Fruit fly (Drosophila melanogaster) whole organism, embryonic: ENCODE data around the gene syd.

Source experiments
- Bdp1 ChIP-seq: fragments of 200-800 bp; sonication (Bioruptor generic); optimal IDR thresholded peaks from 3 replicates; lab custom pipeline; 2016; ENCODE audit warnings: missing biosample characterization, missing genetic modification characterization
- CG10209 ChIP-seq: fragments of 200-800 bp; sonication (Bioruptor generic); optimal IDR thresholded peaks from 3 replicates; lab custom pipeline; 2017; ENCODE audit warnings: missing biosample characterization, mild to moderate bottlenecking, missing genetic modification characterization, missing genetic modification reagents
- CG10274 ChIP-seq: fragments of 200-800 bp; sonication (Bioruptor generic); optimal IDR thresholded peaks from 3 replicates; lab custom pipeline; 2017; ENCODE audit warnings: missing biosample characterization, mild to moderate bottlenecking, missing genetic modification characterization
- CG11398 ChIP-seq: fragments of 200-800 bp; sonication (Bioruptor generic); optimal IDR thresholded peaks from 2 replicates; lab custom pipeline; 2016; ENCODE audit warnings: missing biosample characterization, missing genetic modification characterization
- CG11504 ChIP-seq: fragments of 200-800 bp; sonication (Bioruptor generic); optimal IDR thresholded peaks from 3 replicates; lab custom pipeline; 2019; ENCODE audit warnings: missing biosample characterization, mild to moderate bottlenecking, missing genetic modification characterization, moderate library complexity
- CG13424 ChIP-seq: fragments of 200-800 bp; sonication (Bioruptor generic); optimal IDR thresholded peaks from 2 replicates; lab custom pipeline; 2019; ENCODE audit warnings: missing biosample characterization, mild to moderate bottlenecking, missing genetic modification characterization, moderate library complexity
- CG1603 ChIP-seq: fragments of 200-800 bp; sonication (Bioruptor generic); optimal IDR thresholded peaks from 2 replicates; lab custom pipeline; 2019; ENCODE audit warnings: missing biosample characterization, mild to moderate bottlenecking, missing genetic modification characterization, moderate library complexity
- CG18011 ChIP-seq: fragments of 200-800 bp; sonication (Bioruptor generic); optimal IDR thresholded peaks from 2 replicates; lab custom pipeline; 2017; ENCODE audit warnings: missing biosample characterization, missing genetic modification characterization, mild to moderate bottlenecking, moderate library complexity, missing genotype
- CG2129 ChIP-seq: fragments of 200-800 bp; sonication (Bioruptor generic); IDR thresholded peaks from 2 replicates; pipeline ENCODE4 v1.3.6; 2022; ENCODE audit warnings: missing biosample characterization, missing genetic modification characterization; ENCODE audit not compliant: partially characterized antibody
- CG30020 ChIP-seq: fragments of 200-800 bp; optimal IDR thresholded peaks from 2 replicates; lab custom pipeline; 2019; ENCODE audit warnings: missing biosample characterization, mild to moderate bottlenecking, missing genetic modification characterization, moderate library complexity
- CG30403 ChIP-seq: fragments of 200-800 bp; sonication (Bioruptor generic); optimal IDR thresholded peaks from 3 replicates; lab custom pipeline; 2016; ENCODE audit warnings: missing biosample characterization, missing genetic modification characterization
- CG31224 ChIP-seq: fragments of 200-800 bp; sonication (Bioruptor generic); IDR thresholded peaks from 2 replicates; pipeline ENCODE4 v1.3.6; 2022; ENCODE audit warnings: missing biosample characterization, missing genetic modification characterization
- CG31441 ChIP-seq: fragments of 200-800 bp; sonication (Bioruptor generic); IDR thresholded peaks from 2 replicates; pipeline ENCODE4 v1.3.6; 2022; ENCODE audit warnings: missing biosample characterization, missing genetic modification characterization
- CG32532 ChIP-seq: fragments of 200-800 bp; sonication (Bioruptor generic); IDR thresholded peaks from 2 replicates; pipeline ENCODE4 v1.3.6; 2022; ENCODE audit warnings: missing biosample characterization, missing genetic modification characterization
- CG34422 ChIP-seq: fragments of 200-800 bp; sonication (Bioruptor generic); IDR thresholded peaks from 3 replicates; pipeline ENCODE4 v1.3.6; 2022; ENCODE audit warnings: missing biosample characterization, missing genetic modification characterization
- CG3847 ChIP-seq: fragments of 200-800 bp; sonication (Bioruptor generic); IDR thresholded peaks from 2 replicates; pipeline ENCODE4 v1.3.6; 2022; ENCODE audit warnings: missing biosample characterization, missing genetic modification characterization
- CG6254 ChIP-seq: fragments of 200-800 bp; sonication (Bioruptor generic); optimal IDR thresholded peaks from 3 replicates; lab custom pipeline; 2017; ENCODE audit warnings: mild to moderate bottlenecking, missing biosample characterization, missing genetic modification reagents, missing genetic modification characterization
- CG6272 ChIP-seq: fragments of 200-800 bp; sonication (Bioruptor generic); IDR thresholded peaks from 2 replicates; pipeline ENCODE4 v1.3.6; 2022; ENCODE audit warnings: missing biosample characterization, missing genetic modification characterization
- CG6765 ChIP-seq: fragments of 200-800 bp; sonication (Bioruptor generic); optimal IDR thresholded peaks from 3 replicates; lab custom pipeline; 2017; ENCODE audit warnings: missing biosample characterization, mild to moderate bottlenecking, missing genetic modification characterization
- CG7987 ChIP-seq: fragments of 200-800 bp; sonication (Bioruptor generic); optimal IDR thresholded peaks from 2 replicates; lab custom pipeline; 2018; ENCODE audit warnings: missing biosample characterization, mild to moderate bottlenecking, missing genetic modification characterization, moderate library complexity
- CG8281 ChIP-seq: fragments of 200-800 bp; sonication (Bioruptor generic); optimal IDR thresholded peaks from 2 replicates; lab custom pipeline; 2018; ENCODE audit warnings: missing biosample characterization, mild to moderate bottlenecking, missing genetic modification characterization, moderate library complexity
- CG8359 ChIP-seq: fragments of 200-800 bp; sonication (Bioruptor generic); optimal IDR thresholded peaks from 2 replicates; lab custom pipeline; 2017; ENCODE audit warnings: missing biosample characterization, mild to moderate bottlenecking, missing genetic modification characterization, borderline replicate concordance
- CG8388 ChIP-seq: fragments of 200-800 bp; sonication (Bioruptor generic); optimal IDR thresholded peaks from 2 replicates; lab custom pipeline; 2019; ENCODE audit warnings: missing biosample characterization, mild to moderate bottlenecking, missing genetic modification characterization, moderate library complexity
- CG8924 ChIP-seq: fragments of 200-800 bp; optimal IDR thresholded peaks from 3 replicates; lab custom pipeline; 2019; ENCODE audit warnings: missing biosample characterization, mild to moderate bottlenecking, missing genetic modification characterization, moderate library complexity
- CG9727 ChIP-seq: fragments of 200-800 bp; sonication (Bioruptor generic); optimal IDR thresholded peaks from 3 replicates; lab custom pipeline; 2017; ENCODE audit warnings: missing biosample characterization, mild to moderate bottlenecking, missing genetic modification characterization
- Doc3 ChIP-seq: fragments of 200-800 bp; sonication (Bioruptor generic); IDR thresholded peaks from 3 replicates; pipeline ENCODE4 v1.3.6; 2022; ENCODE audit warnings: missing biosample characterization, missing genetic modification characterization; ENCODE audit not compliant: partially characterized antibody
- Dref ChIP-seq: fragments of 200-800 bp; sonication (Bioruptor generic); IDR thresholded peaks from 2 replicates; pipeline ENCODE4 v1.3.6; 2022; ENCODE audit warnings: missing biosample characterization, missing genetic modification characterization
- Gug ChIP-seq: fragments of 200-800 bp; sonication (Bioruptor generic); IDR thresholded peaks from 4 replicates; pipeline ENCODE4 v1.3.6; 2022; ENCODE audit warnings: missing biosample characterization, missing genetic modification characterization
- HLH3B ChIP-seq: fragments of 200-800 bp; sonication (Bioruptor generic); IDR thresholded peaks from 2 replicates; pipeline ENCODE4 v1.3.6; 2022; ENCODE audit warnings: missing biosample characterization, missing genetic modification characterization
- Hey ChIP-seq: fragments of 200-800 bp; sonication (Bioruptor generic); optimal IDR thresholded peaks from 3 replicates; lab custom pipeline; 2018; ENCODE audit warnings: missing biosample characterization, mild to moderate bottlenecking, missing genetic modification characterization
- Hr39 ChIP-seq: fragments of >200 bp; optimal IDR thresholded peaks from 2 replicates; lab custom pipeline; 2017
- Nf-YC ChIP-seq: fragments of 200-800 bp; optimal IDR thresholded peaks from 3 replicates; lab custom pipeline; 2019; ENCODE audit warnings: missing biosample characterization, mild to moderate bottlenecking, missing genetic modification characterization, moderate library complexity
- PHDP ChIP-seq: fragments of 200-800 bp; sonication (Bioruptor generic); optimal IDR thresholded peaks from 3 replicates; lab custom pipeline; 2018; ENCODE audit warnings: missing biosample characterization, mild to moderate bottlenecking, missing genetic modification characterization, moderate library complexity
- Pdp1 ChIP-seq, 2 experiments: fragments of 200-800 bp; sonication (Bioruptor generic); optimal IDR thresholded peaks; 3 replicates each; lab custom pipeline; 2016; ENCODE audit warnings: missing biosample characterization in 2 of 2, missing genetic modification characterization in 2 of 2, mild to moderate bottlenecking in 1 of 2, moderate library complexity in 1 of 2
- al ChIP-seq: fragments of 200-800 bp; sonication (Bioruptor generic); IDR thresholded peaks from 2 replicates; pipeline ENCODE4 v1.3.6; 2022; ENCODE audit warnings: missing biosample characterization, missing genetic modification characterization
- chif ChIP-seq, 2 experiments: fragments of 200-800 bp; sonication (Bioruptor generic); optimal IDR thresholded peaks; 3 replicates each; lab custom pipeline; 2016; ENCODE audit warnings: missing biosample characterization in 2 of 2, missing genetic modification characterization in 2 of 2
- dati ChIP-seq: fragments of 200-800 bp; sonication (Bioruptor generic); IDR thresholded peaks from 2 replicates; pipeline ENCODE4 v1.3.6; 2022; ENCODE audit warnings: missing biosample characterization, missing genetic modification characterization
- dm ChIP-seq: fragments of 200-800 bp; sonication (Bioruptor generic); optimal IDR thresholded peaks from 3 replicates; lab custom pipeline; 2016; ENCODE audit warnings: missing biosample characterization, missing genetic modification characterization
- fd3F ChIP-seq: fragments of 200-800 bp; sonication (Bioruptor generic); optimal IDR thresholded peaks from 2 replicates; lab custom pipeline; 2018; ENCODE audit warnings: missing biosample characterization, mild to moderate bottlenecking, missing genetic modification characterization, moderate library complexity
- fru ChIP-seq: fragments of >200 bp; optimal IDR thresholded peaks from 2 replicates; lab custom pipeline; 2017
- gcm ChIP-seq: fragments of 200-800 bp; sonication (Bioruptor generic); optimal IDR thresholded peaks from 2 replicates; lab custom pipeline; 2019; ENCODE audit warnings: missing biosample characterization, mild to moderate bottlenecking, missing genetic modification characterization, moderate library complexity
- gsb ChIP-seq: fragments of 200-800 bp; sonication (Bioruptor generic); IDR thresholded peaks from 2 replicates; pipeline ENCODE4 v1.3.6; 2022; ENCODE audit warnings: missing biosample characterization, missing genetic modification characterization
- lmd ChIP-seq: fragments of 200-800 bp; sonication (Bioruptor generic); IDR thresholded peaks from 2 replicates; pipeline ENCODE4 v1.3.6; 2022; ENCODE audit warnings: missing biosample characterization, missing genetic modification characterization
- pb ChIP-seq: fragments of 200-800 bp; sonication (Bioruptor generic); optimal IDR thresholded peaks from 3 replicates; lab custom pipeline; 2016; ENCODE audit warnings: missing biosample characterization, missing genetic modification characterization
- pfk ChIP-seq: fragments of 200-800 bp; sonication (Bioruptor generic); optimal IDR thresholded peaks from 2 replicates; lab custom pipeline; 2018; ENCODE audit warnings: missing biosample characterization, mild to moderate bottlenecking, missing genetic modification characterization, moderate library complexity
- sisA ChIP-seq: fragments of 200-800 bp; sonication (Bioruptor generic); IDR thresholded peaks from 2 replicates; pipeline ENCODE4 v1.3.6; 2022; ENCODE audit warnings: missing biosample characterization, missing genetic modification characterization
- sqz ChIP-seq: fragments of 200-800 bp; sonication (Bioruptor generic); optimal IDR thresholded peaks from 3 replicates; lab custom pipeline; 2018; ENCODE audit warnings: missing biosample characterization, mild to moderate bottlenecking, missing genetic modification characterization
- ssp ChIP-seq: fragments of 200-800 bp; sonication (Bioruptor generic); IDR thresholded peaks from 2 replicates; pipeline ENCODE4 v1.3.6; 2022; ENCODE audit warnings: missing biosample characterization, missing genetic modification characterization
- usp ChIP-seq: fragments of >200 bp; optimal IDR thresholded peaks from 2 replicates; lab custom pipeline; 2017; ENCODE audit warnings: missing biosample characterization, missing genetic modification characterization
- vvl ChIP-seq: fragments of 200-800 bp; sonication (Bioruptor generic); IDR thresholded peaks from 2 replicates; pipeline ENCODE4 v1.3.6; 2022; ENCODE audit warnings: missing biosample characterization, missing genetic modification characterization

The syd gene

dm6 chr3L:7909695-7910463 is 26.0 kb downstream of the syd start (continued):
- TF ChIP-seq CG8388 (GFP tag; lab: Kevin White, UChicago), result no peak
- no peak for TF ChIP-seq sqz (GFP tag; lab: Kevin White, UChicago)
- peak; percentile 28; the same call in 1 of the 2 replicates for TF ChIP-seq CG3847
- peak; percentile 35; the same call in 1 of the 2 replicates for TF ChIP-seq lmd (GFP tag; lab: Robert Waterston, UW)
- peak; percentile 8 for TF ChIP-seq Nf-YC
- no peak for TF ChIP-seq dati (GFP tag; lab: Robert Waterston, UW)
- TF ChIP-seq HLH3B (GFP tag; lab: Robert Waterston, UW), result no peak
- peak; percentile 14 for TF ChIP-seq PHDP (tag; lab: Kevin White, UChicago)
- no peak for TF ChIP-seq Hr39 (lab: Kevin White, UChicago)
- TF ChIP-seq CG2129 (GFP tag; lab: Robert Waterston, UW), result no peak
- no peak for TF ChIP-seq fru (lab: Kevin White, UChicago)
- TF ChIP-seq usp (GFP tag; lab: Kevin White, UChicago), result no peak
- no peak for TF ChIP-seq fd3F (GFP tag; lab: Kevin White, UChicago)
- TF ChIP-seq sisA (GFP tag; lab: Robert Waterston, UW), result no peak
- TF ChIP-seq CG31224 (GFP tag; lab: Robert Waterston, UW), result 0 out of 2 replicates have a peak, but pooled peaks have one; percentile 48
- TF ChIP-seq gsb (GFP tag; lab: Robert Waterston, UW), result no peak; the same call in 1 of the 2 replicates
- TF ChIP-seq CG34422, result 0 out of 3 replicates have a peak, but pooled peaks have one; percentile 15
- TF ChIP-seq vvl (GFP tag; lab: Robert Waterston, UW), result 0 out of 2 replicates have a peak, but pooled peaks have one; percentile 16
- TF ChIP-seq Pdp1 (GFP tag; optimal IDR thresholded peaks at IDR 0.05; lab: Kevin White, UChicago), result peak in 1 of 2 experiments; percentile 19
- peak; percentile 65 for TF ChIP-seq CG32532 (GFP tag; lab: Robert Waterston, UW)
- no peak for TF ChIP-seq Doc3
- no peak for TF ChIP-seq CG1603 (tag; lab: Kevin White, UChicago)
- no peak for TF ChIP-seq chif (GFP tag; optimal IDR thresholded peaks at IDR 0.05; lab: Kevin White, UChicago)
- no peak for TF ChIP-seq Bdp1
- no peak for TF ChIP-seq CG11398 (GFP tag; lab: Kevin White, UChicago)
- TF ChIP-seq ssp (GFP tag; lab: Robert Waterston, UW), result no peak
- TF ChIP-seq CG10274 (GFP tag; lab: Kevin White, UChicago), result no peak
- TF ChIP-seq Gug (GFP tag; lab: Robert Waterston, UW), result no peak
- 0 out of 2 replicates have a peak, but pooled peaks have one; percentile 9 for TF ChIP-seq Dref (GFP tag; lab: Robert Waterston, UW)
- TF ChIP-seq CG30403 (GFP tag; lab: Kevin White, UChicago), result peak; percentile 43
- peak; percentile 21 for TF ChIP-seq CG6765 (GFP tag; lab: Kevin White, UChicago)
- no peak for TF ChIP-seq Hey (tag; lab: Kevin White, UChicago)
- TF ChIP-seq CG6254 (GFP tag; lab: Kevin White, UChicago), result no peak
- TF ChIP-seq CG8359 (GFP tag; lab: Kevin White, UChicago), result no peak
- TF ChIP-seq pb (GFP tag; lab: Kevin White, UChicago), result no peak
- no peak; the same call in 1 of the 2 replicates for TF ChIP-seq al (GFP tag; lab: Robert Waterston, UW)
- peak; percentile 23 for TF ChIP-seq CG9727 (GFP tag; lab: Kevin White, UChicago)
- no peak for TF ChIP-seq CG7987 (GFP tag; lab: Kevin White, UChicago)
- TF ChIP-seq CG13424 (tag; lab: Kevin White, UChicago), result peak; percentile 24
- peak; percentile 12 for TF ChIP-seq CG10209 (GFP tag; lab: Kevin White, UChicago)
- no peak for TF ChIP-seq CG18011
- TF ChIP-seq gcm (GFP tag; lab: Kevin White, UChicago), result no peak
- peak; percentile 35 for TF ChIP-seq CG11504 (tag; lab: Kevin White, UChicago)
- TF ChIP-seq CG31441, result 0 out of 2 replicates have a peak, but pooled peaks have one; percentile 25
- no peak for TF ChIP-seq dm (GFP tag; lab: Kevin White, UChicago)
- no peak for TF ChIP-seq CG8924
- TF ChIP-seq pfk (GFP tag; lab: Kevin White, UChicago), result no peak
- TF ChIP-seq CG8281 (tag; lab: Kevin White, UChicago), result no peak
- no peak for TF ChIP-seq CG6272
- no peak for TF ChIP-seq CG30020
